Worm (Caenorhabditis elegans): ENCODE data around the gene Y53F4B.43.

DNA sequence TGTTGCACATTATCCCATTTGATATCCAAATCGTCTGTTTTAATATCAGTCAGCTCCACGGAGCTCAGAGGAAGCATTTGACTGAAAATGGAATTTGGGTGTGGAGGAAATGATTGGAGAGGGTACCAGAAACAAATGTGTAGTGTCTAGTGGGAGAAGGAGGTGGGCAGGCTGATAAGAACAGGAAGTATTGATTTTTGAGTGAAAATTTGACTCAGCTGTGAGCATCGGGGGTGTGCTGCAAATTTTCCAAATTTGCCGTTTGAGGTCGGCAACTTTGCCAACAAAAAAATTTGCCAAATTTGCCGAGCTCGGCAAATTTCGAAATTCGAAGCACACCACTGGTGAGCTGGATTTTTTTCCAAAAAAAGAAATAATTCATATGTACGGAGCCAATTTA is 30.2 kb upstream of the Y53F4B.43 start, which contains the start of gene Y53F4B.1:
- TF ChIP-seq nhr-90 (tag; optimal IDR thresholded peaks at IDR 0.05) = no peak
- TF ChIP-seq F49E8.2 (tag; optimal IDR thresholded peaks at IDR 0.05; ENCODE audit: insufficient read depth) = no peak
- TF ChIP-seq snpc-4 (GFP tag; optimal IDR thresholded peaks at IDR 0.05) = no peak
- no peak for TF ChIP-seq snpc-4 (tag; optimal IDR thresholded peaks at IDR 0.05)
- TF ChIP-seq F52B5.7 (tag; optimal IDR thresholded peaks at IDR 0.05) = no peak
- TF ChIP-seq efl-1 (GFP tag; optimal IDR thresholded peaks at IDR 0.05) = no peak
- TF ChIP-seq C06A6.2 (GFP tag; conservative IDR thresholded peaks at IDR 0.05) = no peak
- TF ChIP-seq ama-1 (optimal IDR thresholded peaks at IDR 0.05) = no peak
- TF ChIP-seq ama-1 (GFP tag; optimal IDR thresholded peaks at IDR 0.05) = no peak
- no peak for TF ChIP-seq hrde-1 (tag; optimal IDR thresholded peaks at IDR 0.05; ENCODE audit: borderline replicate concordance)
- TF ChIP-seq F23B12.7 (tag; optimal IDR thresholded peaks at IDR 0.05; ENCODE audit: insufficient read depth) = no peak
- TF ChIP-seq sptf-2 (GFP tag; optimal IDR thresholded peaks at IDR 0.05) = no peak
- TF ChIP-seq mel-28 (tag; optimal IDR thresholded peaks at IDR 0.05; ENCODE audit: borderline replicate concordance) = no peak
- no peak for TF ChIP-seq madf-10 (tag; optimal IDR thresholded peaks at IDR 0.05)
- no peak for TF ChIP-seq xnd-1 (tag; optimal IDR thresholded peaks at IDR 0.05)
- no peak for TF ChIP-seq him-1 (tag; optimal IDR thresholded peaks at IDR 0.05)

All from whole organism, young adult.